Fruit fly (Drosophila melanogaster) whole organism, embryonic: Measurements from ENCODE around the gene Tsen2.
A peak's percentile ranks its signal among the peaks of the same experiment; 100 is the strongest.

ENCODE experiments used
- Ada2b ChIP-seq: fragments of 200-800 bp; sonication (Bioruptor generic); IDR thresholded peaks from 2 replicates; pipeline ENCODE4 v1.3.6; 2022; ENCODE audit warnings: missing biosample characterization, missing genetic modification characterization
- CG10147 ChIP-seq: fragments of 200-800 bp; sonication (Bioruptor generic); optimal IDR thresholded peaks from 2 replicates; lab custom pipeline; 2019; ENCODE audit warnings: missing biosample characterization, mild to moderate bottlenecking, missing genetic modification characterization, moderate library complexity
- CG11398 ChIP-seq: fragments of 200-800 bp; sonication (Bioruptor generic); optimal IDR thresholded peaks from 2 replicates; lab custom pipeline; 2016; ENCODE audit warnings: missing biosample characterization, missing genetic modification characterization
- CG11560 ChIP-seq: fragments of 200-800 bp; sonication (Bioruptor generic); IDR thresholded peaks from 3 replicates; pipeline ENCODE4 v1.3.6; 2022; ENCODE audit warnings: missing biosample characterization, missing genetic modification characterization
- CG12219 ChIP-seq: fragments of 200-800 bp; sonication (Bioruptor generic); optimal IDR thresholded peaks from 3 replicates; lab custom pipeline; 2018; ENCODE audit warnings: missing biosample characterization, mild to moderate bottlenecking, missing genetic modification characterization
- CG12299 ChIP-seq: fragments of 200-800 bp; sonication (Bioruptor generic); optimal IDR thresholded peaks from 2 replicates; lab custom pipeline; 2018; ENCODE audit warnings: missing biosample characterization, mild to moderate bottlenecking, missing genetic modification characterization
- CG12769 ChIP-seq: fragments of 200-800 bp; sonication (Bioruptor generic); optimal IDR thresholded peaks from 2 replicates; lab custom pipeline; 2019; ENCODE audit warnings: missing biosample characterization, mild to moderate bottlenecking, missing genetic modification characterization, moderate library complexity
- CG15269 ChIP-seq: fragments of 200-800 bp; sonication (Bioruptor generic); optimal IDR thresholded peaks from 2 replicates; lab custom pipeline; 2018; ENCODE audit warnings: missing biosample characterization, mild to moderate bottlenecking, missing genetic modification characterization, moderate library complexity
- CG16779 ChIP-seq: fragments of 200-800 bp; sonication (Bioruptor generic); IDR thresholded peaks from 2 replicates; pipeline ENCODE4 v1.3.6; 2022; ENCODE audit warnings: missing biosample characterization, missing genetic modification characterization
- CG18599 ChIP-seq: fragments of 200-800 bp; sonication (Bioruptor generic); optimal IDR thresholded peaks from 3 replicates; lab custom pipeline; 2017; ENCODE audit warnings: missing biosample characterization, missing genetic modification characterization, mild to moderate bottlenecking, moderate library complexity, missing genetic modification reagents
- CG32532 ChIP-seq: fragments of 200-800 bp; sonication (Bioruptor generic); IDR thresholded peaks from 2 replicates; pipeline ENCODE4 v1.3.6; 2022; ENCODE audit warnings: missing biosample characterization, missing genetic modification characterization
- CG33557 ChIP-seq: fragments of 200-800 bp; sonication (Bioruptor generic); optimal IDR thresholded peaks from 2 replicates; lab custom pipeline; 2019; ENCODE audit warnings: missing biosample characterization, mild to moderate bottlenecking, missing genetic modification characterization, moderate library complexity
- CG3726 ChIP-seq: fragments of 200-800 bp; sonication (Bioruptor generic); IDR thresholded peaks from 3 replicates; pipeline ENCODE4, ENCODE4 v1.3.6; 2022; ENCODE audit warnings: missing biosample characterization, missing genetic modification characterization
- CG3838 ChIP-seq: fragments of 200-800 bp; sonication (Bioruptor generic); optimal IDR thresholded peaks from 3 replicates; lab custom pipeline; 2016; ENCODE audit warnings: missing biosample characterization, missing genetic modification characterization
- CG6272 ChIP-seq: fragments of 200-800 bp; sonication (Bioruptor generic); IDR thresholded peaks from 2 replicates; pipeline ENCODE4 v1.3.6; 2022; ENCODE audit warnings: missing biosample characterization, missing genetic modification characterization
- CG7556 ChIP-seq: fragments of 200-800 bp; sonication (Bioruptor generic); optimal IDR thresholded peaks from 2 replicates; lab custom pipeline; 2017; ENCODE audit warnings: missing biosample characterization, mild to moderate bottlenecking, missing genetic modification characterization
- CG9437 ChIP-seq: fragments of 200-800 bp; sonication (Bioruptor generic); optimal IDR thresholded peaks from 2 replicates; lab custom pipeline; 2018; ENCODE audit warnings: missing biosample characterization, mild to moderate bottlenecking, missing genetic modification characterization
- Chrac-16 ChIP-seq: fragments of 200-800 bp; sonication (Bioruptor generic); optimal IDR thresholded peaks from 3 replicates; lab custom pipeline; 2016; ENCODE audit warnings: missing biosample characterization, missing genetic modification characterization
- D19A ChIP-seq: fragments of 200-800 bp; optimal IDR thresholded peaks from 3 replicates; lab custom pipeline; 2019; ENCODE audit warnings: missing biosample characterization, mild to moderate bottlenecking, missing genetic modification characterization, moderate library complexity
- Dad ChIP-seq: fragments of 200-800 bp; sonication (Bioruptor generic); optimal IDR thresholded peaks from 3 replicates; lab custom pipeline; 2016; ENCODE audit warnings: missing biosample characterization, missing genetic modification characterization
- Gug ChIP-seq: fragments of 200-800 bp; sonication (Bioruptor generic); IDR thresholded peaks from 4 replicates; pipeline ENCODE4 v1.3.6; 2022; ENCODE audit warnings: missing biosample characterization, missing genetic modification characterization
- H2.0 ChIP-seq: fragments of 200-800 bp; sonication (Bioruptor generic); IDR thresholded peaks from 2 replicates; pipeline ENCODE4 v1.3.6; 2022; ENCODE audit warnings: missing biosample characterization, missing genetic modification characterization
- Hsf ChIP-seq: fragments of 200-800 bp; sonication (Bioruptor generic); optimal IDR thresholded peaks from 3 replicates; lab custom pipeline; 2016; ENCODE audit warnings: missing biosample characterization, missing genetic modification characterization
- MTF-1 ChIP-seq: fragments of 200-800 bp; sonication (Bioruptor generic); optimal IDR thresholded peaks from 2 replicates; lab custom pipeline; 2018; ENCODE audit warnings: missing biosample characterization, mild to moderate bottlenecking, missing genetic modification characterization, borderline replicate concordance
- Max ChIP-seq: fragments of 200-800 bp; sonication (Bioruptor generic); optimal IDR thresholded peaks from 2 replicates; lab custom pipeline; 2016; ENCODE audit warnings: missing biosample characterization, mild to moderate bottlenecking, missing genetic modification characterization
- NC2α ChIP-seq: fragments of 200-800 bp; sonication (Bioruptor generic); optimal IDR thresholded peaks from 2 replicates; lab custom pipeline; 2016; ENCODE audit warnings: missing biosample characterization, missing genetic modification characterization
- NK7.1 ChIP-seq: fragments of 200-800 bp; sonication (Bioruptor generic); optimal IDR thresholded peaks from 3 replicates; lab custom pipeline; 2016; ENCODE audit warnings: missing biosample characterization, missing genetic modification characterization
- Opbp ChIP-seq: fragments of 200-800 bp; sonication (Bioruptor generic); IDR thresholded peaks from 3 replicates; pipeline ENCODE4 v1.3.6; 2022; ENCODE audit warnings: missing biosample characterization, missing genetic modification characterization; ENCODE audit not compliant: partially characterized antibody
- Pdp1 ChIP-seq, 2 experiments: fragments of 200-800 bp; sonication (Bioruptor generic); optimal IDR thresholded peaks; 3 replicates each; lab custom pipeline; 2016; ENCODE audit warnings: missing biosample characterization in 2 of 2, missing genetic modification characterization in 2 of 2, mild to moderate bottlenecking in 1 of 2, moderate library complexity in 1 of 2
- Poxn ChIP-seq: fragments of 200-800 bp; sonication (Bioruptor generic); IDR thresholded peaks from 2 replicates; pipeline ENCODE4 v1.3.6; 2022; ENCODE audit warnings: missing biosample characterization, missing genetic modification characterization
- Ssrp ChIP-seq: fragments of 200-800 bp; sonication (Bioruptor generic); optimal IDR thresholded peaks from 2 replicates; lab custom pipeline; 2018; ENCODE audit warnings: missing biosample characterization, mild to moderate bottlenecking, missing genetic modification characterization, moderate library complexity
- Xrp1 ChIP-seq: fragments of 200-800 bp; sonication (Bioruptor generic); IDR thresholded peaks from 2 replicates; pipeline ENCODE4 v1.3.6; 2022; ENCODE audit warnings: missing biosample characterization, missing genetic modification characterization
- ab ChIP-seq: fragments of 200-800 bp; sonication (Bioruptor generic); optimal IDR thresholded peaks from 2 replicates; lab custom pipeline; 2016; ENCODE audit warnings: missing biosample characterization, missing genetic modification characterization
- amos ChIP-seq: fragments of 200-800 bp; sonication (Bioruptor generic); IDR thresholded peaks from 2 replicates; pipeline ENCODE4 v1.3.6; 2022; ENCODE audit warnings: missing biosample characterization, missing genetic modification characterization; ENCODE audit not compliant: partially characterized antibody
- ci ChIP-seq: fragments of 200-800 bp; sonication (Bioruptor generic); IDR thresholded peaks from 3 replicates; pipeline ENCODE4 v1.3.6; 2022; ENCODE audit warnings: missing biosample characterization, missing genetic modification characterization
- crc ChIP-seq: fragments of 200-800 bp; sonication (Bioruptor generic); optimal IDR thresholded peaks from 2 replicates; lab custom pipeline; 2016; ENCODE audit warnings: missing biosample characterization, missing genetic modification characterization
- da ChIP-seq: fragments of 200-800 bp; sonication (Bioruptor generic); optimal IDR thresholded peaks from 2 replicates; lab custom pipeline; 2016; ENCODE audit warnings: missing biosample characterization, missing genetic modification characterization
- dan ChIP-seq: fragments of 200-800 bp; sonication (Bioruptor generic); IDR thresholded peaks from 2 replicates; pipeline ENCODE4 v1.3.6; 2022; ENCODE audit warnings: missing biosample characterization, missing genetic modification characterization
- disco-r ChIP-seq: fragments of 200-800 bp; sonication (Bioruptor generic); optimal IDR thresholded peaks from 2 replicates; lab custom pipeline; 2016; ENCODE audit warnings: missing biosample characterization, missing genetic modification characterization
- ems ChIP-seq: fragments of 200-800 bp; sonication (Bioruptor generic); optimal IDR thresholded peaks from 3 replicates; lab custom pipeline; 2016; ENCODE audit warnings: missing biosample characterization, missing genetic modification characterization
- gce ChIP-seq: fragments of 200-800 bp; sonication (Bioruptor generic); IDR thresholded peaks from 3 replicates; pipeline ENCODE4 v1.3.6; 2022; ENCODE audit warnings: missing biosample characterization, missing genetic modification characterization
- jing ChIP-seq: fragments of 200-800 bp; sonication (Bioruptor generic); optimal IDR thresholded peaks from 2 replicates; lab custom pipeline; 2018; ENCODE audit warnings: missing biosample characterization, mild to moderate bottlenecking, missing genetic modification characterization
- kni ChIP-seq: fragments of 200-800 bp; sonication (Bioruptor generic); optimal IDR thresholded peaks from 3 replicates; lab custom pipeline; 2017; ENCODE audit warnings: mild to moderate bottlenecking, missing biosample characterization, missing genetic modification reagents, missing genetic modification characterization
- lilli ChIP-seq: fragments of 200-800 bp; sonication (Bioruptor generic); optimal IDR thresholded peaks from 3 replicates; lab custom pipeline; 2016; ENCODE audit warnings: missing biosample characterization, missing genetic modification characterization
- pho ChIP-seq: fragments of 200-800 bp; sonication (Bioruptor generic); optimal IDR thresholded peaks from 2 replicates; lab custom pipeline; 2016; ENCODE audit warnings: missing biosample characterization, missing genetic modification characterization
- schlank ChIP-seq: fragments of 200-800 bp; sonication (Bioruptor generic); optimal IDR thresholded peaks from 2 replicates; lab custom pipeline; 2018; ENCODE audit warnings: missing biosample characterization, mild to moderate bottlenecking, missing genetic modification characterization
- slp2 ChIP-seq: fragments of 200-800 bp; sonication (Bioruptor generic); optimal IDR thresholded peaks from 2 replicates; lab custom pipeline; 2016; ENCODE audit warnings: missing biosample characterization, missing genetic modification characterization
- tup ChIP-seq: fragments of 200-800 bp; sonication (Bioruptor generic); optimal IDR thresholded peaks from 2 replicates; lab custom pipeline; 2016; ENCODE audit warnings: missing biosample characterization, mild to moderate bottlenecking, missing genetic modification characterization, moderate library complexity

Gene Tsen2

dm6 chr2L:16720707-16721700 lies 8.6 kb upstream of the Tsen2 start (continued):
- peak; percentile 80 for TF ChIP-seq MTF-1 (GFP tag; lab: Kevin White, UChicago)
- TF ChIP-seq amos = no peak; the same call in 1 of the 2 replicates
- TF ChIP-seq jing (GFP tag; lab: Kevin White, UChicago) = peak; percentile 85
- TF ChIP-seq Chrac-16 (GFP tag; lab: Kevin White, UChicago) = peak; percentile 84
- peak; percentile 68 for TF ChIP-seq slp2 (GFP tag; lab: Kevin White, UChicago)
- peak; percentile 40 for TF ChIP-seq CG11398 (GFP tag; lab: Kevin White, UChicago)
- TF ChIP-seq NC2α (GFP tag; lab: Kevin White, UChicago) = peak; percentile 74
- TF ChIP-seq CG3726 = peak; percentile 94
- TF ChIP-seq CG12219 = peak; percentile 68
- peak; percentile 86; the same call in 1 of the 2 replicates for TF ChIP-seq dan (GFP tag; lab: Robert Waterston, UW)
- TF ChIP-seq crc (GFP tag; lab: Kevin White, UChicago) = no peak
- TF ChIP-seq schlank = peak; percentile 69
- peak; percentile 95 for TF ChIP-seq CG32532 (GFP tag; lab: Robert Waterston, UW)
- TF ChIP-seq pho = peak; percentile 79
- no peak for TF ChIP-seq Opbp (GFP tag; lab: Robert Waterston, UW)
- TF ChIP-seq Ada2b (GFP tag; lab: Robert Waterston, UW) = peak; percentile 87
- TF ChIP-seq CG7556 (GFP tag; lab: Kevin White, UChicago) = peak; percentile 91
- TF ChIP-seq lilli (GFP tag; lab: Kevin White, UChicago) = peak; percentile 88
- TF ChIP-seq CG9437 (GFP tag; lab: Kevin White, UChicago) = peak; percentile 71
- peak; percentile 93 for TF ChIP-seq CG15269 (tag; lab: Kevin White, UChicago)
- peak; percentile 92 for TF ChIP-seq gce (GFP tag; lab: Robert Waterston, UW)
- no peak for TF ChIP-seq CG33557
- TF ChIP-seq CG12769 = peak; percentile 67
- peak; percentile 97 for TF ChIP-seq ci (GFP tag; lab: Robert Waterston, UW)
- TF ChIP-seq CG3838 = peak; percentile 73
- TF ChIP-seq Dad (GFP tag; lab: Kevin White, UChicago) = peak; percentile 74
- TF ChIP-seq CG18599 (GFP tag; lab: Kevin White, UChicago) = peak; percentile 92
- TF ChIP-seq Pdp1 (GFP tag; optimal IDR thresholded peaks at IDR 0.05; lab: Kevin White, UChicago) = peak; percentile 79 to 87
- peak; percentile 91 for TF ChIP-seq D19A (tag; lab: Kevin White, UChicago)
- TF ChIP-seq Ssrp (tag; lab: Kevin White, UChicago) = peak; percentile 94
- no peak for TF ChIP-seq kni (GFP tag; lab: Kevin White, UChicago)
- peak; percentile 86 for TF ChIP-seq CG10147 (GFP tag; lab: Kevin White, UChicago)
- TF ChIP-seq ab (GFP tag; lab: Kevin White, UChicago) = no peak
- peak; percentile 93 for TF ChIP-seq CG16779 (GFP tag; lab: Robert Waterston, UW)
- peak; percentile 55 for TF ChIP-seq NK7.1 (GFP tag; lab: Kevin White, UChicago)
- TF ChIP-seq Poxn (GFP tag; lab: Robert Waterston, UW) = peak; percentile 34; the same call in 1 of the 2 replicates
- TF ChIP-seq tup (GFP tag; lab: Kevin White, UChicago) = peak; percentile 62
- TF ChIP-seq Gug (GFP tag; lab: Robert Waterston, UW) = peak; percentile 90
- peak; percentile 93 for TF ChIP-seq H2.0 (GFP tag; lab: Robert Waterston, UW)
- peak; percentile 67 for TF ChIP-seq da (GFP tag; lab: Kevin White, UChicago)
- peak; percentile 78 for TF ChIP-seq ems (GFP tag; lab: Kevin White, UChicago)
- TF ChIP-seq disco-r (GFP tag; lab: Kevin White, UChicago) = peak; percentile 71
- TF ChIP-seq Hsf (GFP tag; lab: Kevin White, UChicago) = peak; percentile 85
- TF ChIP-seq CG6272 (GFP tag; lab: Robert Waterston, UW) = peak; percentile 92
- TF ChIP-seq CG11560 = peak; percentile 76; the same call in 2 of the 3 replicates
- TF ChIP-seq Xrp1 (GFP tag; lab: Robert Waterston, UW) = peak; percentile 98
- peak; percentile 92 for TF ChIP-seq Max (GFP tag; lab: Kevin White, UChicago)
- TF ChIP-seq CG12299 (tag; lab: Kevin White, UChicago) = peak; percentile 78
